Worm (Caenorhabditis elegans): ENCODE results near the gene algn-9.

DNA sequence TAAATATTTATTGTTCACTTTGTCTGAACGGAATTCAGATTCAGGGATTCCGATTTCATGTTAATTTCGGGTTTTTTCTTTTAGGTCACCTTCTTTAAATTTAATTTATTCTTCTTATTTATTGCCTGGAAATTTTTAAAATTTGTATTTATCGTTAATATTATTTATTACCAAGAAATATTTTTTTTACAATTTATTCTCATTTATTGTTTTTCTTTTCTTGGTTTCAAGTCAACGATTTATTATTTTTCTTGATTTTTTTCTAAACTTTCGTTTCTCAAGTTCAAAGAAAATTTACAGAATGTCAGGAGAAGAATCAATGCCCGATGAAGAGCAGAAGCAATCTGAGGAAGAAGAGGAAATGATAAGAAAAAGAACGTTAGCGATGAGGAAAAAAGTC, 3.6 kb downstream of the algn-9 start, which contains the start of gene crn-3:
- TF ChIP-seq Y75B8A.6 (GFP tag; IDR thresholded peaks at IDR 0.05) = no peak
- no peak for TF ChIP-seq snpc-1.2 (GFP tag; IDR thresholded peaks at IDR 0.05)
- TF ChIP-seq fkh-10 (GFP tag; optimal IDR thresholded peaks at IDR 0.05) = no peak
- no peak for TF ChIP-seq snpc-4 (tag; optimal IDR thresholded peaks at IDR 0.05)
- no peak for TF ChIP-seq nhr-237 (tag; optimal IDR thresholded peaks at IDR 0.05)
- TF ChIP-seq nhr-11 (tag; optimal IDR thresholded peaks at IDR 0.05) = no peak
- TF ChIP-seq unc-39 (tag; optimal IDR thresholded peaks at IDR 0.05) = no peak
- TF ChIP-seq dpl-1 (GFP tag; optimal IDR thresholded peaks at IDR 0.05) = no peak
- TF ChIP-seq ceh-62 (tag; optimal IDR thresholded peaks at IDR 0.05) = no peak
- no peak for TF ChIP-seq gei-8 (GFP tag; optimal IDR thresholded peaks at IDR 0.05)
- TF ChIP-seq dve-1 (tag; optimal IDR thresholded peaks at IDR 0.05; ENCODE audit: insufficient read depth) = no peak
- no peak for TF ChIP-seq unc-130 (GFP tag; optimal IDR thresholded peaks at IDR 0.05)
- no peak for TF ChIP-seq nhr-77 (tag; optimal IDR thresholded peaks at IDR 0.05)
- no peak for TF ChIP-seq lin-15B (tag; optimal IDR thresholded peaks at IDR 0.05)

Measured in whole organism, L4 larva.